Fruit fly (Drosophila melanogaster) whole organism: ENCODE results near the gene CG15601.
A peak's percentile ranks its signal among the peaks of the same experiment; 100 is the strongest.

Source experiments
- CG8478 ChIP-seq: fragments of >200 bp; optimal IDR thresholded peaks from 2 replicates; lab custom pipeline; 2018; ENCODE audit warnings: inconsistent platforms
- Dll ChIP-seq: fragments of >200 bp; optimal IDR thresholded peaks from 2 replicates; lab custom pipeline; 2017
- EcR ChIP-seq, 2 experiments: fragments of >200 bp; optimal IDR thresholded peaks; 2 replicates each; lab custom pipeline; 2017; ENCODE audit warnings: missing biosample characterization in 2 of 2, missing genetic modification characterization in 2 of 2, missing genetic modification reagents in 2 of 2
- pan ChIP-seq: fragments of >200 bp; optimal IDR thresholded peaks from 2 replicates; lab custom pipeline; 2017
- psq ChIP-seq: fragments of >200 bp; optimal IDR thresholded peaks from 2 replicates; lab custom pipeline; 2017
- usp ChIP-seq: fragments of >200 bp; optimal IDR thresholded peaks from 2 replicates; lab custom pipeline; 2017; ENCODE audit warnings: missing biosample characterization, missing genetic modification characterization, mixed read lengths

CG15601 gene

DNA sequence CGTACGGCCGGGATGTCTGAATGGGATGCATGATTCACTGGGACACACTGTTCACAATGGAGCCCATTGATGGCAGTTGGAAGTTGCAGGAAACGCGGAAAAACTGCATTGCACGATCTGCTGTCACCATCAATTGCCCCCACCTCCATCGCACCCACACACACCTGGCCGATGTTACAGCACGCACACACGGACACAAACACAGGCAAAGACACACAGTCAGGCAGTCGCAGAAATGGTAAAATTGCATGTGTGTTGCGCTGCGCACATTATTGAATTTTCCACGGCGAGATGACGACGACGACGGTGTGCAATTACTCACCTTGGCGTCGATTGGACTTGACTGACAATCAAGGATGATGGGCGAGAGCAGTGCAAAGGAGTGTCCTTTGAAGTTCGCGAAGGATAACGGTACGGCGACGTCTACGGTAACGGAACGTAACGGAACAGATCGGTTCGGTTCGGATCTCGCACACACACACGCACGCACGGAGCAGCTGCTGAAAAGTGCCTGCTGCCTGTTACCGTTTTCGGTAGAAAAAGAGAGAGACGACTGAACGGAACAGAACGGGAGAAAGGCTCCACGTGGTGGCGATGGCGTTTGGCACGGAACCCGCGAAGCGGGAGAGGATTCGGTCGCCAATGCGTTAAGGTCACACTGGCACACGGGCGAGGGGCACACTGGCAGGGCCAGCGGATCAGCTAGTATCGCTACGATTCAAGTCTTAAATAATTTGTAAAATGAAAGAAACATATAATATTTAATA is at the start of gene CG15601, which contains the start of gene CG9281:
TSS of gene CG15601 (plus strand) at position 664 of the 767 bp plus-strand sequence.
TSS of gene CG9281 (minus strand) at position 556 of the 767 bp plus-strand sequence.
- TF ChIP-seq CG8478 (lab: Kevin White, UChicago) (peak; percentile 52), Dll (lab: Kevin White, UChicago) (no peak)

DNA sequence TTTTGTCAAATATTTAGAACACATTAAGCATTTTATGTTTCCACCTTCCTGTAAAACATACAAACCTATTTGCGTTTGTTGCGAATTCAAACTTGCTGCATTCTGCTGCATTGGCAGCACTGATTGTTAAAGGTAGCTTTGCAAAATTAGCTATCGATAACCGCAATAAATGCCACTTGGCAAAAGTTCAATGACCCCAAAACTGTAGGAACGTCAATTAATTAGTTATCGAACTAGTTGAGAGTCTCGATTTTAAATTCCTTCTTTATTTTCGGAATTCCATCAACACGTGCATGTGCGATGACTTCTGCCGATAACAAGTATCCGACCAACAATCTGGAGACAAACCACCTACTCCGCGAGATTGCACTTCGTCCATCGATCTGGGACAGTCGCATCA is 48.2 kb upstream of the CG15601 start, which contains the start of gene CG8119:
TSS of gene CG8119 (plus strand) at position 301 of the 400 bp plus-strand sequence.
- TF ChIP-seq pan (lab: Kevin White, UChicago) (no peak), EcR (GFP tag; optimal IDR thresholded peaks at IDR 0.05; lab: Kevin White, UChicago) (no peak), CG8478 (lab: Kevin White, UChicago) (no peak)

DNA sequence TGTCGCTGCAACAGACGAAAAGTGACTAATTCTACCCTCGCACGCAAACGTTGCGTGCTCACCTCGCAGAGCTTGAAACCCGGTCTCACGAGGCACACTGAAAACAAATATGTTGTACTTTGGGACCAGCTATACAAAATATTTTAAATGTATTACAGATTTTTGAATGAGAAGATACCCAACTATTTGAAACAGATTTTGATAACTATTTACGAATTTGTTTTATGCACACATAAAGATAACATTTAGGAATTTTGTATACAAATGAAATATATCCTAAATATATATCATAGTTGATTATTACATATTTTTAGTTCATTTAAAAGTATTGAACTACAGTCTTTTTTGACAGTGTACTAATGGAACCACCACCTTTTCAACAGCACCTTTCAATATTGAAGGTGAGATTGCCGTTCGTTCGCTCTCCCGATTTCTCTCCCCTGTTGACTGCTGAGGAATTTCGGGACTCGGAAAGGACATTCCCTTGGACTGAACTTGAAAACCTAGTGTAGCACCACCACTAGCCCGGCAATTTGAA is 39.4 kb upstream of the CG15601 start, which contains the start of gene CG15646:
TSS of gene CG15646 (minus strand) at position 4 of the 538 bp plus-strand sequence.
- TF ChIP-seq pan (lab: Kevin White, UChicago) (no peak), EcR (GFP tag; optimal IDR thresholded peaks at IDR 0.05; lab: Kevin White, UChicago) (no peak), CG8478 (lab: Kevin White, UChicago) (no peak), usp (GFP tag; lab: Kevin White, UChicago) (no peak), Dll (lab: Kevin White, UChicago) (no peak), psq (lab: Kevin White, UChicago) (no peak)

DNA sequence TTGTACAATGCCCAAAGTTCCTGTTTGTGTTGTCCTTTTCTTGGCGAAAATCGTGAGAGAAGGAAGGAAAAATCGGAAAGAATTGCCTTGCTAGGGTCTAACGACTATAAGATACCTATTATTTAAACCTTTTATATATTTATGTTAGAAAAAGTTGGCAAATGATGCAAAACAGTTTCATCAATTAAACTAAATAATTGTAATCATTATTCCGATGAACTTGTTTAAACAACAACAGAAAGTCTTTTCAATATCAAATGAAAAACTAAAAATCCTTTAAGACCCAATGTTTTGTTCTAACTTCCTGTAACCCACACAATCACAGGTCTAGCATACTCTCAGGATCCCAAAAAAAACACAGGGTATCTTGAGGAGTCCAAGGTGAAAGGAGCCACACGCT is 36.1 kb upstream of the CG15601 start:
- TF ChIP-seq usp (GFP tag; lab: Kevin White, UChicago) (no peak), psq (lab: Kevin White, UChicago) (no peak), pan (lab: Kevin White, UChicago) (no peak), Dll (lab: Kevin White, UChicago) (no peak), EcR (GFP tag; optimal IDR thresholded peaks at IDR 0.05; lab: Kevin White, UChicago) (no peak), CG8478 (lab: Kevin White, UChicago) (no peak)

DNA sequence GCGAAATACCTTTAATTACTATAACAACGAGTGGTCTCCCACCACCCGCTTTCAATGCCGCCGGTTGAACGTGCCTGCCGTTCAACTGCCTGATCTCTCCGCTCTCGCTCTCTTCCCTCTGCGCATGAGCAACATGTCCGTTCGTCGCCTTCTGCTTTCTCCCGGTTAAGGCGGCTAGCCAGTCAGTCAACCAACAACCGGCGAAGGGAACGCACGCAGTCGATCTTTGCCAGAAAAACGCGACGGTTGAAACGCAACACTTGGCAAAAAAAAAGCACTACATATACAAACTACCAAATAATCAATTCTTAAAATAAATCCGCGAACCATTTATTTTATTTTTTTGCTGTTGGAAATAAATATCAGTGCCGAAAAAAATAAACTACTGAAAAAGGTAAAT is 35.2 kb upstream of the CG15601 start, which contains the start of gene CG12708:
TSS of gene CG12708 (plus strand) at position 183 of the 400 bp plus-strand sequence.
- TF ChIP-seq usp (GFP tag; lab: Kevin White, UChicago), result no peak
- no peak for TF ChIP-seq psq (lab: Kevin White, UChicago)
- TF ChIP-seq pan (lab: Kevin White, UChicago), result no peak
- TF ChIP-seq EcR (GFP tag; optimal IDR thresholded peaks at IDR 0.05; lab: Kevin White, UChicago), result no peak
- no peak for TF ChIP-seq CG8478 (lab: Kevin White, UChicago)
- TF ChIP-seq Dll (lab: Kevin White, UChicago), result no peak

DNA sequence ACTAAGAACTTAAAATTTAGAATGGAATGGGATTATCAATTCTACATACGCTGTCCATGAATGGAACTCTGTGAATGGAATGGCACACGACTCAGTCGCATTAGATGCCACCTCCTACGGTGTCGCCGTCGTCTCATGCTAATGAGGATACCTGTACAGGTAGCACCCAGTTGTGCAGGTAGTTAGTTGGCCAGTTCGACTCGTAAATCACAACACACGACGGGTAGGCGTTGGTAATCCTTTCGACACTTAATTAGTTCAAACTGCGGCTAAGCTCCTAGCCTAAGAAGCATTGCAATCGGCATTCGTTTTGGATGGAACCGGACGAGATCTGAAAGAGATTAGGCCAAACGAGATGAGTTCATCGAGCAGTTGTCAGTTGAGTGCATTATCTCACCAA is 26.0 kb upstream of the CG15601 start:
- TF ChIP-seq pan (lab: Kevin White, UChicago), result no peak
- no peak for TF ChIP-seq psq (lab: Kevin White, UChicago)
- no peak for TF ChIP-seq EcR (GFP tag; optimal IDR thresholded peaks at IDR 0.05; lab: Kevin White, UChicago)
- no peak for TF ChIP-seq usp (GFP tag; lab: Kevin White, UChicago)
- TF ChIP-seq CG8478 (lab: Kevin White, UChicago), result no peak
- no peak for TF ChIP-seq Dll (lab: Kevin White, UChicago)

DNA sequence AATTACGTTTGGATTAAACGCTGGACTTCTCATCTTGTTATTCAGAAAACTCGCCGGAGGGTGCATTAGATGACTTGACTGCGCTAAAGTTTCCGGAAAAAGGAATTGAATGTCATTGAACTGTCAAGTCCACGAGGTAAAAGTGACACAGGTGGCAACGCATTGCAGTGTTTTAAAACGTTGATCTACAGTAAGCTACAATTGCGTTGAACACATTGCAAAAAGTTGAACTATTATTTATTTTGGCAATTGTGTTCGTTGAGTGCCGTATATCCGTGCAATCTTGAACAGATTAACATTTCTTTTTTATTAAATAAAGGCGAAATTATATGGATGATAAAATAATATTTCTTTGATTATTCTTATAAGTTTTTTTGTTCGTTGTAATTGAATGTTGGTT is 21.7 kb upstream of the CG15601 start, which contains the start of gene CG15599:
TSS of gene CG15599 (minus strand) at position 101 of the 400 bp plus-strand sequence.
- TF ChIP-seq Dll (lab: Kevin White, UChicago) (no peak), usp (GFP tag; lab: Kevin White, UChicago) (no peak), CG8478 (lab: Kevin White, UChicago) (no peak), pan (lab: Kevin White, UChicago) (no peak), EcR (GFP tag; optimal IDR thresholded peaks at IDR 0.05; lab: Kevin White, UChicago) (no peak), psq (lab: Kevin White, UChicago) (no peak)

DNA sequence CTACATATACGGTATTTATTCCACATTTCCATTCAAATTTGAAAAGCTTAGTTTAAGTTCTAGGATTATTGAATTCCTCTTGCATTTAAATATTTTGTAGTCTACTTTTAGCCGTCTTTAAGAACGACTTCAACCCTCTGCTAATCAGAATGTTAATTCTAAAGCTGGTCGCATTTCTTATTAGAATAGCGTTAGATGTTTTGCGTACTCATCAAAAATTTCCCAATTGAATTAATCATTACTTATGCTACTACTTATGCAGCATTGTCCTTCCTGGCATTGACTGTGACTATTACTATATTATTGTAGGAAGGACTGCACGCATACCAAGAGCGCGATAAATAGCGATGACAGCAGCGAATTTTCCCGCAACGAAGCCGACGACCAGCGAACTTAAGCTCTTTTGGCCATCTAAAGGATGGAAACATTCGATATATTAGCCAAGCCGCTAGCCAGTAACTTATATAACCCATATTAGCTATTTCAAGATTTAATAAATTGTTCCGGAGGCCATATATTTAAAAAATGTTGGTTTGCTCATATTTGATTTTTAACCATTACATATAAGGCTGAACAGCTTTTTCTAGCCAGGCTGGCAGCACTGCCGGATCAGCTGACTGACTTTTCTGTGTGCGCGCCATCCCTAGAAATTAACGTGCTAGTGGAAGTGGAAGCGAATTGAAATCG is 13.4 kb upstream of the CG15601 start, which contains the start of gene CG8128:
TSS of gene CG8128 (plus strand) at position 641 of the 687 bp plus-strand sequence.
- TF ChIP-seq CG8478 (lab: Kevin White, UChicago) (no peak), psq (lab: Kevin White, UChicago) (no peak), pan (lab: Kevin White, UChicago) (no peak)

DNA sequence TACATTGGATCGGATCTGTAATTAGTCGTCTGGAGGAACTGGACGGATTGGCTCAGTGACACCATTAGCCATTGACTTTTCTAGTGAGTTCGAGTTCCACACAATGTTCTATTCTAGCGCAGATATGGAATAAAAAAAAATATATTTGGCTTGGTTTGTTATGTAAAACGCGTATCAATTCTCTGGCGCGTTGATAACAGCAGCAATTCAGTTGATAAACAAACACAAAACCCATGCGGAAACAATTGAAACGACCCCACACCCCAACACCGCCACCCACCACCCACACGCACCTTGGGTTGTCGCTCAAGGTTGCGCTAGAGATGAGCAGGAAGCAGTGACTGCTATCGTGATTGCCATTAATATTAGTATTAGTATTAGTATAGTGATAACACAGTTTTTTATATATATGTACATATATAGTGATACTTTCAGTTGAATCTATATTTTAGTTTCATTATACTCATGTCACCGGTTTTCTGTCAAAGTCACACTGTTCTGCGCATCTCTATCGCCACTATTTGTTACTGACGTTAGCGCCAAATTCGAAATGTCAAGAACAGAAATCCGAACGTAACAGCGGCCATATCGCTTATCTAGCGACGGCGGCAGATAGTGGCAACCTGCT is 12.8 kb upstream of the CG15601 start:
- TF ChIP-seq usp (GFP tag; lab: Kevin White, UChicago) (no peak), Dll (lab: Kevin White, UChicago) (no peak), EcR (GFP tag; optimal IDR thresholded peaks at IDR 0.05; lab: Kevin White, UChicago) (no peak), psq (lab: Kevin White, UChicago) (no peak), pan (lab: Kevin White, UChicago) (no peak), CG8478 (lab: Kevin White, UChicago) (no peak)

DNA sequence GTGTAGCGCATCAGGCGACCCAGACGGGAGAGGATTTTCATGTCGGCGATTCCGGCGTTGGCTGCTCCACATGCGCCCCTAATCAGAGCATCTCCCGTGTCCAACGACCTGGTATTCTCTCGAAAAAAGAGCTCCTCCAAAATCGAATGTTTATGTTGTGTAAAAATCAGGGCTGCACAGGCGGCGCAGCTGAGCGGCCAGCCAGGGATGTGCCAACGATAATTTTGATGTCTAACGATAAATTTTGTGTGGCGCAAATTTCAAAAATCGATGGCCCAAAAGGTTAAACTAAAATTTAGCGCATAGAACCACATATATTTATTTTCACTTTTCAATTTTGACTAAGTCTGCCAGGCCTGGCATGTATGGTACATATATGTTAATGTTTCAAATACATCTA is 9.4 kb upstream of the CG15601 start, which contains the start of gene CG9240:
TSS of gene CG9240 (minus strand) at position 213 of the 400 bp plus-strand sequence.
- TF ChIP-seq CG8478 (lab: Kevin White, UChicago), result no peak
- no peak for TF ChIP-seq usp (GFP tag; lab: Kevin White, UChicago)
- no peak for TF ChIP-seq EcR (GFP tag; optimal IDR thresholded peaks at IDR 0.05; lab: Kevin White, UChicago)
- TF ChIP-seq psq (lab: Kevin White, UChicago), result no peak
- no peak for TF ChIP-seq Dll (lab: Kevin White, UChicago)
